Worm (Caenorhabditis elegans) whole organism, midembryonic: ENCODE results near the gene srh-204.
"Not testable (repeated sequence)": the region's sequence is repeated elsewhere in the genome, so short reads cannot be mapped to it uniquely, and the experiment has no call there.

Experiments used
- T22C8.4 ChIP-seq: fragments of 200-800 bp; sonication (Bioruptor generic); IDR thresholded peaks from 2 replicates; pipeline ENCODE4 v1.3.6; 2022; ENCODE audit warnings: missing genetic modification characterization, missing compliant biosample characterization
- cog-1 ChIP-seq: sonication (generic microtip); optimal IDR thresholded peaks from 2 replicates; lab custom pipeline; 2016; ENCODE audit warnings: missing genetic modification characterization, missing compliant biosample characterization
- flt-1 ChIP-seq: fragments of 200-800 bp; sonication (Bioruptor generic); IDR thresholded peaks from 2 replicates; pipeline ENCODE4 v1.3.6; 2022; ENCODE audit warnings: missing genetic modification characterization, missing compliant biosample characterization
- klf-2 ChIP-seq: fragments of 200-800 bp; sonication (Bioruptor generic); conservative IDR thresholded peaks from 2 replicates; pipeline ENCODE4 v1.3.6; 2022; ENCODE audit warnings: missing genetic modification reagents, missing genetic modification characterization, missing compliant biosample characterization
- med-1 ChIP-seq: sonication (generic microtip); optimal IDR thresholded peaks from 2 replicates; lab custom pipeline; 2017; ENCODE audit warnings: missing genetic modification characterization, mild to moderate bottlenecking, missing compliant biosample characterization, antibody characterized with exemption, missing genetic modification reagents; ENCODE audit not compliant: insufficient read depth
- ref-1 ChIP-seq: fragments of 200-800 bp; sonication (Bioruptor generic); conservative IDR thresholded peaks from 2 replicates; pipeline ENCODE4 v1.3.6; 2022; ENCODE audit warnings: missing genetic modification reagents, missing genetic modification characterization, missing compliant biosample characterization
- tab-1 ChIP-seq: fragments of 200-800 bp; sonication (Bioruptor generic); IDR thresholded peaks from 2 replicates; pipeline ENCODE4 v1.3.6; 2022; ENCODE audit warnings: missing genetic modification characterization, missing compliant biosample characterization
- ztf-23 ChIP-seq: fragments of 200-800 bp; sonication (Bioruptor generic); IDR thresholded peaks from 2 replicates; pipeline ENCODE4 v1.3.6; 2022; ENCODE audit warnings: missing genetic modification reagents, missing genetic modification characterization, missing compliant biosample characterization
- ztf-29 ChIP-seq: fragments of 200-800 bp; sonication (Bioruptor generic); IDR thresholded peaks from 2 replicates; pipeline ENCODE4 v1.3.6; 2022; ENCODE audit warnings: missing genetic modification reagents, missing genetic modification characterization, missing compliant biosample characterization

The srh-204 gene

ce11 chrV:4240292-4240691 lies at the start of gene srh-204:
TSS of gene srh-204 (minus strand) at chrV:4240392.
- TF ChIP-seq ztf-23 (GFP tag; lab: Robert Waterston, UW) = no peak
- no peak for TF ChIP-seq med-1 (GFP tag; lab: Kevin White, UChicago)
- no peak for TF ChIP-seq klf-2
- TF ChIP-seq flt-1 (GFP tag; lab: Robert Waterston, UW) = no peak
- no peak for TF ChIP-seq tab-1 (GFP tag; lab: Robert Waterston, UW)
- no peak for TF ChIP-seq ref-1
- no peak for TF ChIP-seq cog-1
- no peak for TF ChIP-seq T22C8.4 (GFP tag; lab: Robert Waterston, UW)
- no peak for TF ChIP-seq ztf-29

- not testable (repeated sequence) for TF ChIP-seq flt-1 (GFP tag; lab: Robert Waterston, UW); T22C8.4 (GFP tag; lab: Robert Waterston, UW); cog-1
Measured at ce11 chrV:4284737-4285136, 44.5 kb upstream of the srh-204 start, which contains the start of gene srt-19. TSS of gene srt-19 (plus strand) at chrV:4285037.

DNA sequence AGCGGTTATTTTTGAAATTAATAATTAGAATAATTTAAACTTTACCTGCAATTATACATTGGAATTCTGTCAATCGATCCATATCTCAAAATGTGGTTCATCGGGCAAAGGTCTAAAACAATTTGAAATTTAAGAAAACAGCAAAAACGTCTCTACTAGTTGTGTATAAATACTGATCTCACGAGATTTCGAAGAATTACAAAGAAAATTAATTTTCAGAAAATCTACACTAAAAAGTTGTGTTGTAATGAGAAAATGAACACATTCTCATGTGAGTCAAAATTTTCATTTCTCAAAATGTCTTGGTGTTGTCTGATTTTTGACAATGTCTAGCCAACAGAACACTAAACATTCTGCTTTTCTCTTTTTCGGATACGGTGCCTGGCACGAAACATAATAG lies 41.5 kb upstream of the srh-204 start, which contains the start of gene srt-37:
Gene srt-37, minus strand, starts transcription at position 101 of the 400 bp plus-strand sequence.
- TF ChIP-seq cog-1; flt-1 (GFP tag; lab: Robert Waterston, UW); med-1 (GFP tag; lab: Kevin White, UChicago): not testable (repeated sequence)

DNA sequence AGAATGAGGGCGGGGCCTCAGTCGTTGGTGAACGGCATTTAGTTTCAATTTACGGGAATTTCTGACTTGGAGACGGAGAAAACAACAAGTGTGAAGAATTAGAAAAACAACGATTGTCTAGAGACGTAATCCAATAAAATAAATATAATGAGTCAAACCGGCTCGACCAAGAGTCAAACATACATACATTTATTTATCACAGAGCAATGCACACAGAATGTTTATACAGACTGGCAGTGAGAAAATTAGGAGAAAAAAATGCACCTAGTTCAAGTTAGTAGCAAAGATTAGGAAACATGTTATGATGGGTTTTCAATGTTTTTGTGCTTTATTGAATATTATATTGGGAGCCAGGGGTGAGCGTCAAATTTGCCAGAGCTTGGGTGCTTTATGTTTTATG lies 38.5 kb upstream of the srh-204 start, which contains the start of gene srt-20:
Gene srt-20, minus strand, starts transcription at position 101 of the 400 bp plus-strand sequence.
- TF ChIP-seq ref-1, cog-1, klf-2: not testable (repeated sequence)

DNA sequence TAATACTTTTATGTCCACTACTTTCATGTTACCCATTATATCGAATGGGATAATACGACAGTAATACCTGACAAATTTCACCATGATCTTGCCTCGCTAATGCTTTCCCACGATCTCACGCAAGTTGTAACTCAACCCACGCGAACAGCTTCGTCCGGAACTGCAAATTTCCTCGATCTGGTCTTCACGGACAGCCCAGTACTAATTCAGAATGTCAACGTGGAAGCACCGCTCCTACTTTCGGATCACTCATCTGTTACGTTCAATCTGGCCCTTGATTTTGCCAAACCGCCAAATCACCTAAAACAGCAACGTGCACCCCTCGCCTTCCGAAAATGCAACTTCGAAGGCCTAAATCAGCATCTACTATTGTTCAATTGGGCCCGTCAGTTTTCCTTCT lies 33.2 kb upstream of the srh-204 start:
- TF ChIP-seq med-1 (GFP tag; lab: Kevin White, UChicago) = no peak
- TF ChIP-seq flt-1 (GFP tag; lab: Robert Waterston, UW) = no peak
- no peak for TF ChIP-seq klf-2
- no peak for TF ChIP-seq ztf-23 (GFP tag; lab: Robert Waterston, UW)
- no peak for TF ChIP-seq ztf-29
- no peak for TF ChIP-seq cog-1
- no peak for TF ChIP-seq ref-1
- TF ChIP-seq T22C8.4 (GFP tag; lab: Robert Waterston, UW) = no peak
- no peak for TF ChIP-seq tab-1 (GFP tag; lab: Robert Waterston, UW)

- TF ChIP-seq ztf-23 (GFP tag; lab: Robert Waterston, UW); flt-1 (GFP tag; lab: Robert Waterston, UW); cog-1: not testable (repeated sequence)
Measured at ce11 chrV:4271258-4271657, 31.1 kb upstream of the srh-204 start, which contains the start of gene srt-38. TSS of gene srt-38 (minus strand) at chrV:4271358.

DNA sequence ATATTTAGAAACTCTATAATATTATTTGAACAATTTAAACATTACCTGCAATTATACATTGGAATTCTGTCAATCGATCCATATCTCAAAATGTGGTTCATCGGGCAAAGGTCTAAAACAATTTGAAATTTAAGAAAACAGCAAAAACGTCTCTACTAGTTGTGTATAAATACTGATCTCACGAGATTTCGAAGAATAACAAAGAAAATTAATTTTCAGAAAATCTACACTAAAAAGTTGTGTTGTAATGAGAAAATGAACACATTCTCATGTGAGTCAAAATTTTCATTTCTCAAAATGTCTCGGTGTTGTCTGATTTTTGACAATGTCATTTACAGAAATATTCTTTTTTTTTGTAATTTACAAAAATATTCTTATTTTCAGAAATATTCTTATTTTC lies 28.0 kb upstream of the srh-204 start, which contains the start of gene srt-36:
Gene srt-36, minus strand, starts transcription at position 101 of the 400 bp plus-strand sequence.
- TF ChIP-seq cog-1; tab-1 (GFP tag; lab: Robert Waterston, UW); ztf-29: not testable (repeated sequence)

DNA sequence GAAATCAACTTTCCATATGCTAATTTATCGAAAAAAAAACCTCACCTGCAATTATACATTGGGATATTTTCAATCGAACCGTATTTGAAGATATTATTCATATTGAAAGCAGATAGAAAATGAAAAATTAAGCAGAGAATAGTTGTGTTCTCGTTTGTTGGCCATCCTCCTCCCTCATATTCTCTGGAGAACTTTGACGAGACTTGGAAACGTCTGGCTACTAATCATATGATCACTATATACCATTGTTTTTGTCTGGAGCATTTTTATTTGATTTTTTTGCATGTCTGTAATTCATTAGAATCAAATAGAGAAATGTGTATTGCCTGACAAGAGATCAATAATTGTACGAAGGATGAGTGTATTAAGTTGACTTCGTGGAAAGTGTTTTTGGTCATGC lies 24.3 kb upstream of the srh-204 start, which contains the start of gene srt-35:
Gene srt-35, minus strand, starts transcription at position 101 of the 400 bp plus-strand sequence.
- no peak for TF ChIP-seq klf-2
- TF ChIP-seq ztf-29 = no peak
- TF ChIP-seq cog-1 = no peak
- TF ChIP-seq flt-1 (GFP tag; lab: Robert Waterston, UW) = no peak
- no peak for TF ChIP-seq ztf-23 (GFP tag; lab: Robert Waterston, UW)
- TF ChIP-seq med-1 (GFP tag; lab: Kevin White, UChicago) = no peak

ce11 chrV:4261385-4261784 lies 21.2 kb upstream of the srh-204 start:
- TF ChIP-seq T22C8.4 (GFP tag; lab: Robert Waterston, UW) (no peak), ztf-29 (no peak), flt-1 (GFP tag; lab: Robert Waterston, UW) (no peak), med-1 (GFP tag; lab: Kevin White, UChicago) (no peak), ztf-23 (GFP tag; lab: Robert Waterston, UW) (no peak), klf-2 (no peak), ref-1 (no peak)

DNA sequence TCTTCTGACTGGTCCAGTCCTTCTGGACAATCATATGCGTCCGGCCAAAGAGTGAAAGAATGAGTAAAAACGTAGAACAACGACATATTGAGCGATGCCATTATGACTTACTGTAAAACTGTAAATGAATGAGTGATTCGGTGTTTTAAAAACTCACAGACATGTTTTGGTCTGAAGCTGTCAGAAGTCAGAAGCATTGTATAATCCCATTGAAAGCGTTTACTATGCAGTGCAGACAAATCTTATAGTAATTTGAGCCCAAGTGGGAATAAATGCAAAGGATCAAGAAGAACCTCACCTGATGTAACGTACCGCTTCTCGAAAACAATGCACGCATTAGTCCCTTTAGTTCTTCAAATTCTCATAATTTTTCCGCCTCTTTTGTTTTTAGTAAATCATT lies 19.9 kb upstream of the srh-204 start, which contains the start of gene srt-3:
Gene srt-3, minus strand, starts transcription at position 101 of the 400 bp plus-strand sequence.
- TF ChIP-seq ref-1 = no peak
- no peak for TF ChIP-seq med-1 (GFP tag; lab: Kevin White, UChicago)
- no peak for TF ChIP-seq flt-1 (GFP tag; lab: Robert Waterston, UW)
- TF ChIP-seq ztf-29 = no peak
- TF ChIP-seq klf-2 = no peak
- TF ChIP-seq T22C8.4 (GFP tag; lab: Robert Waterston, UW) = no peak
- TF ChIP-seq tab-1 (GFP tag; lab: Robert Waterston, UW) = no peak
- TF ChIP-seq cog-1 = no peak

DNA sequence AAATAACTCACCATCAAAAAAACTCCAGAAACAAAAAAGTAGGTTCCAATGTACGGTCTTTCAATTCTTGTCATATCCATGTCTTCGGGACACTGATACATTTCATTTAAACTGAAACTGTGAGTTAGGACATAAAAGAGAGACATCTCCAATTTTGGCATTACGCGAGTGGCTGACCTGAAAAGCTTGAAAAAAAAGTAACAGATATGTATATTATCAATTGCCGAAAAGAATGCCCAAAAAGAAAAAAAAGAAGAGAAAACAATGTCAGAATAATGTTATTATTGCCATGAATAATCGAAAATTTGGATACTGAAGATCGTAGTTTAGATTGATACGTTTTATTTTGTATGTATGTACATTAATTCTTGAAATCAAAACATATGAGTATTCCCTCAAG lies 16.3 kb upstream of the srh-204 start, which contains the start of gene srt-14:
Gene srt-14, minus strand, starts transcription at position 101 of the 400 bp plus-strand sequence.
- TF ChIP-seq ztf-23 (GFP tag; lab: Robert Waterston, UW) = no peak
- TF ChIP-seq T22C8.4 (GFP tag; lab: Robert Waterston, UW) = no peak
- TF ChIP-seq flt-1 (GFP tag; lab: Robert Waterston, UW) = no peak
- no peak for TF ChIP-seq klf-2
- TF ChIP-seq med-1 (GFP tag; lab: Kevin White, UChicago) = no peak
- no peak for TF ChIP-seq ztf-29
- TF ChIP-seq ref-1 = no peak
- no peak for TF ChIP-seq cog-1
- TF ChIP-seq tab-1 (GFP tag; lab: Robert Waterston, UW) = no peak
